Fruit fly (Drosophila melanogaster) whole organism, adult: ENCODE results near the gene Gat.

ENCODE experiments used
- bab1 ChIP-seq: fragments of 200-800 bp; sonication (Bioruptor generic); optimal IDR thresholded peaks from 3 replicates; lab custom pipeline; 2019; ENCODE audit warnings: missing biosample characterization, mild to moderate bottlenecking, missing genetic modification characterization, moderate library complexity
- cic ChIP-seq: fragments of 200-800 bp; sonication (Bioruptor generic); optimal IDR thresholded peaks from 2 replicates; lab custom pipeline; 2017; ENCODE audit warnings: missing biosample characterization, mild to moderate bottlenecking, missing genetic modification characterization, moderate library complexity

DNA sequence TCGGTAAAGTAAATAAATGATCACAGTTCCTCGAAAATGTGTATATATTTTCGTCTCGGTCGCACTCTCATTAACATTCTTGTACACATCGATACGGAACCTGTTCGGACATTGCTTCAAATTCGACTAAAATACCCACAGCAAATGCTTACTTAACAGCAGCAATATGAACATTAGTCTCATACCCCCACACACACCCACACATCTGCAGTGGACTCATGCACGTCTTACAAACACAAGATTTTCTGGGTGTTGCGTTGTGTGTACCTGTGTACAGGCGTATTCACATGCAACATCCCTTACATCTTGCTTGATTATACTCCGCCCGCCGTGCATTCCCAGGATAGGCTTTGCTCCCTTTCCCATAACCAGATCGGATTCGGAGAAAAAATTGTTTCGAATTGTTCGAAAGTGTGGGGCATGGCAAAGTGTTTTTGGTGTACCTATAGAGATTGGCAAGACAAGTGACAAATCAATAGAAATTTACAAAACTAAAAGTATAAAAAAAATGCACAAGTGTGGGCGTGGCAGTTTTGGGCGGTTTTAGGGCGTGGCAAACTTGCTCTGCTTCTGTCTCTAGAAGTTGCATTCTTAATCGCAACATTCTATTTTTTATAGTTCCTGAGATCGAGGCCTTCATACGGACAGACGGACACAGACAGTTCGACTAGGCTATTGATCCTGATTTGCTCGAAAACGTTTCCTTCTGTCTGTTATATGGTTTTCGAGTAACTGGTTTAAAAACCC, 3.4 kb upstream of the Gat start, which contains the start of gene mav:
- TF ChIP-seq cic (GFP tag; lab: Kevin White, UChicago) (no peak), bab1 (GFP tag; lab: Kevin White, UChicago) (no peak)
